Fruit fly (Drosophila melanogaster) Kc167 (cell line): Measurements from ENCODE around the gene CG31174.

Experiments
- Sin3A ChIP-seq: fragments of >200 bp; optimal IDR thresholded peaks from 2 replicates; lab custom pipeline; 2018; ENCODE audit warnings: missing external identifiers
- psq ChIP-seq: fragments of >200 bp; optimal IDR thresholded peaks from 2 replicates; lab custom pipeline; 2017; ENCODE audit warnings: missing external identifiers

DNA sequence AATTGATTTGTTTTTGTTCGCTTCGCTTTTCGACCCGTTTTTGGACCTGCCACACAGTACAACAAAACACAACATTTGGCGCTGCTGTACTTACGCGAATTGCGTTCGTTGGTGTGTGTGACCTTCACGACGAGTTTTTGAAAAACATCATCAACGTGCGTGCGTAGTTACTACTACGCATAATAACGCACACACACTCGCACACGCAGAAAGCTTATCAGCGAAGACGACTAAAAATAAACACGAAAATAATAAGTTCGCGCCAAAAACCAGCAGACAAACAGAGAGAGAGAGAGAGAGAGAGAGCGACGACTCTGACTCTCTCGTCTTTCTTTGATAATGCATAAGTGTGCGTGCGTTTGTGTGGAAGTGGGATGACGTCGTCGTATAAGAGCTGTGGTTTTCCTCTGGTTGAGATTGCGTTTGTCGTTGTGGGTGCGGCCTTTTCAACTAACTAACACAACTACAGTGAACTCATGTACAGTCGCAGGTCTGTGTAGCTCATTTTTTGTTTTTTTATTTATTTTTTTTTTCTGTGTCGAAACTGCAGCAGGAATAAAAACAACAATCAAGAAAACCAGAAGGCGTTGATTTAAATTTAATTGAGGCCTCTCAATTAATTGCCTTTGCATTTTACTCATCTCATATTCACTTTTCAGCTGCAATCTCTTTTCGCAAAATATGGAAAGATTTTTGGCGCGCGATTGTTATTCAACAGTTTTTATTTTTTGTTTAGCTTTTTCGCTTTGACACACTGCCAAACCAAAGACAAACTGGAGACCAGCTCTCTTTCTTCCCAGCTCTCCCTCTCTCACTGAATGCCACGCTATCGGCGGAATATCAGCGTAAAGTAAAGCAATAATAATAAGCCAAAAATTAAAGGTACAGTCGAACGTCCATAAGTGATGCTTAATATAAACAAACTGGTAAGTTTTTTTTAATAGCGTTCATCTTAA lies 15.4 kb downstream of the CG31174 start:
- no peak for TF ChIP-seq Sin3A (lab: Kevin White, UChicago)
- TF ChIP-seq psq (lab: Kevin White, UChicago), result no peak
